Worm (Caenorhabditis elegans): ENCODE results near the gene C14A6.3.

ce11 chrV:18128545-18128944 is 17.6 kb upstream of the C14A6.3 start:
- no peak for TF ChIP-seq alr-1 (tag; optimal IDR thresholded peaks at IDR 0.05; ENCODE audit: borderline replicate concordance)
- no peak for TF ChIP-seq blmp-1 (tag; optimal IDR thresholded peaks at IDR 0.05)
- TF ChIP-seq dsc-1 (tag; optimal IDR thresholded peaks at IDR 0.05) = no peak
- TF ChIP-seq nhr-90 (tag; optimal IDR thresholded peaks at IDR 0.05; ENCODE audit: poor library complexity) = no peak
- no peak for TF ChIP-seq ztf-11 (tag; optimal IDR thresholded peaks at IDR 0.05)
- no peak for TF ChIP-seq ces-1 (GFP tag; optimal IDR thresholded peaks at IDR 0.05)
- no peak for TF ChIP-seq hpl-2 (GFP tag; optimal IDR thresholded peaks at IDR 0.05)
- no peak for TF ChIP-seq lin-13 (GFP tag; optimal IDR thresholded peaks at IDR 0.05)

Measured in whole organism, L1 larva.